Fruit fly (Drosophila melanogaster): ENCODE measurements around the gene Rrp46.

The Rrp46 gene

DNA sequence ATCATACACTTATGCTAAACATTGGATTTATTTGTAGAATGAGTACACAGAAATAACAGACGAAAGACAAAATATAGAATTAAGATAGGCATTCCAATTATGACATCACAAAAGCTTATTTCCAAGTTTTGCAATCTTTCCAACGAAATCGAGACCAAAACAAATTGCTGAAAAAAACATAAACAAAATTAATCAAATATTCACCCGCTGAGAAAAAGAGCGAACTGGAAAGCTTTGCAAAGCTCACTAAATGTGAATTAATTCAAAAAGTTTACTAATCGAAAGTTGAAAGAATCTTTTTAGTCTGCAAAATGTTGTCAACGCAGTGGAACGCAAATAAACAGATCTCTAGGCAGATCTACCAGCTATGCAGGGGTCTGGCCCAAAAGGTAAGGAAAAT is 21.4 kb downstream of the Rrp46 start, which contains the start of gene Cyp12e1:
TSS of gene Cyp12e1 (plus strand) at position 301 of the 400 bp plus-strand sequence.
- TF ChIP-seq CTCF (optimal IDR thresholded peaks at IDR 0.05) (no peak), CG8478 (optimal IDR thresholded peaks at IDR 0.05) (no peak)

DNA sequence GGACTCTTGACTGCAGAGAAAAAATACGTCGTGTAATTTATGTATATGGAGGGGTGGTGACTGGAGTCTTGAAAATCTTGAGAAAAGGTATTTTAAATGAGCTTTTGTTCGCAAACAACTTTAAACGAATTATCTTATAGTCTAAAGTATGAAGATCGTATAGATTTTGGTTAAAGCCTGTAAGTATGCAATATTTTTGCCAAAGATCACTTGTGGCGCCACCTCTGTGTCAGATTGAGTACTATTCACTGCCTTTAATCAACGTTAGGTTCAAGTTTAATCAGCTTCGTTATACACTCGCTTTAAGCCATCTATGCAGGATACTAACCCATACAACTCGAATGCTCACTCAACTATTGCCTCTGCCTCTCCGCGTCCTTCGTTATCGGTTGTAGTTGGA is 23.9 kb downstream of the Rrp46 start:
- TF ChIP-seq CTCF (optimal IDR thresholded peaks at IDR 0.05) (peak; percentile 93 to 96), CG8478 (optimal IDR thresholded peaks at IDR 0.05) (no peak)

DNA sequence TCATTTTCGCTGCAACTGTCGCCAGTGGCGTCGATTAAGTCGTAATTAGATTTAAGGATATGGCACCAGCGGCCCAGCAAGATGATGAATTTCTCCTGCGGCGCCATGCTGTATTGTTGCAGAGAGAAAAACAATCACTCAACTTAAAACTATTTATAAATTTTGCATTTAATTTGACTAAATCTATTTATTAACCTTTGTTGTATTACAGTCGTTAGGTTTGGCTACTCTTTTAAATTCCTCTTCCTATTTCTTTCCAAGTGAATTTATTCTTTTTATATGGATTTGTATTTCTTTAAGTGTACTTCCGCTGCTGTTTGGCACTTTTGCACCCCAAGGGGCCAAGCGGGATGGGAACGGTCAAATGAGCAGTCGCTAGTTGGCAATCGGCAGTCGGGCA is 35.9 kb downstream of the Rrp46 start:
- no peak for TF ChIP-seq CTCF (optimal IDR thresholded peaks at IDR 0.05)
- no peak for TF ChIP-seq CG8478 (optimal IDR thresholded peaks at IDR 0.05)

DNA sequence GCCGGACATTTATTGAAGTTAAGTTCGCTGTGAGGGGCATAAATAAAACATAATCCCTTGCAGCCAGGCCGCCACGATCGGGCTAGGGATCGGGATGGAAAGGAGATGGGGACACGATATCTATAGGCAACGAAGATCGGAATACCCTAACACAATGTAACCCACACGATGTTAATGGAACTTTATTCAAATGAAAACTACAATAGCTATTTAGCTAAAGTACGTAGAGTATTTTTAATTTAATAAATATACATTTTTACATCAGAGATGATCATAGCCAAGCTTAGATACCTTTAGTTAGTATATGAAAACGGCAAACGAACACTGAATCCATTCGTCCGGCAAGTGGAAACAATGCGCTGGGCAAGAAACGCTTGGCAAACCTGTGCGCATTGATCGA is 41.8 kb downstream of the Rrp46 start:
- TF ChIP-seq CTCF (optimal IDR thresholded peaks at IDR 0.05) (no peak), CG8478 (optimal IDR thresholded peaks at IDR 0.05) (no peak)

DNA sequence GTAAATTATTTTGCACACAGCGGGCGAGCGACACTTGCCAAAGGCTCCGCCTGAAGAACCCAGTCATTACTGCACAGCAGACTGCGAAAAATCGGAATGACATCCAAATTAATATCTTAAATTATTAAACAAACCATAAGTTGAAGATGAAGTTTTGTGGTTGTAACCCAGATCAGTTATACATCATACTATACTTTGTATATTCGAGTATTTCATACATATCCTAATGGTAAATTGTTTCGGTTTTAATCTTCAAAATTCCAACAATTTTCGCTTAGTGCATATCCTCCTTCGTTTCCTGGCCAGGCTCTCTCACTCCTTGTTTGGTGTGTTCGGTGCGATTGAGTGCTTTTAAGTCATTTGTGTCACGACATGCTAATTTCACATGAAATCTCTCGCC is 50.4 kb downstream of the Rrp46 start:
- TF ChIP-seq CG8478 (optimal IDR thresholded peaks at IDR 0.05) (no peak), CTCF (optimal IDR thresholded peaks at IDR 0.05) (no peak)

Measured in S2 (cell line).